Fruit fly (Drosophila melanogaster): ENCODE results near the gene CG42846.
A peak's percentile ranks its signal among the peaks of the same experiment; 100 is the strongest.

The CG42846 gene

DNA sequence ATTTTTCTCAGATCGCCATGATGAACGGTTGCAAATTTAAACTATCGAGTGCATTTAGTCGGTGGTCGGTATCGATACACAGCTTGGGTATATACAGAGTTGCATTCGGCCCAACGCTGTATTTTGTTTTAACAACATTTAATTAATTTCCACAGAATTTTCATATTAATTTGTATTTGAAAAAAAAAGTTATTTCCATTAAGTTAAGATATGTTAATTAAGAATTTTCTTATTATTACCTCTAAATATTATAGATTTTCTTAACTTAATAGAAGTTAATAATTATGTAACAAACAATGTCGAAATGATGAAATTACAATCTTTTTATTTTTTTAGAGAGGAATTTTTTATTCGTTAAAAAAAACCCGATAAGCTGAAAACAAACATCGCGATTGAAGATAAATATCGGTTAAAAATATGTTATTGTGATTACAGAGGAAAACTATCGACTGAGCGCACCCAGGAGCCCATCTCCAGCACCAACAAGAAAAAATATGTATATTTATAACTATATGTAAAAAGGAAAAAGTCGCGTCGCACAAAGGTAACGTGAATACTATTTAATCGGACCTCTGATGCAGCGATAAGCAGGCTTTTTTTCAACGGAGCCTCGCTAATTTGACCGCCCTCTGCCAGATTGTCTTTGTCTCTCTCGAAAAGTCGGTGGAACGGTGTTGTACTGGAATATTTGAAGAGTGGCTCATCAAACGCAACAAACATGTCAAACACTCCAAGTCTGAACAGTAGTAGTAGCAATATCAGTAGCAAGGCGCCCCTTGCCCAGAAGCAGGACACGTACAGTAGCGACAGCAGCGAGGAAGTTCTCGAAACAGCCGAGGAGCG is 31.4 kb downstream of the CG42846 start, which contains the start of the genes rno and mri (continued):
- TF ChIP-seq CG11560 (tag; IDR thresholded peaks at IDR 0.05) = peak; percentile 97
- TF ChIP-seq tup (GFP tag; optimal IDR thresholded peaks at IDR 0.05) = no peak
- peak; percentile 1 for TF ChIP-seq ems (GFP tag; optimal IDR thresholded peaks at IDR 0.05)
- peak; percentile 17; the same call in 1 of the 2 replicates for TF ChIP-seq CG10321 (GFP tag; IDR thresholded peaks at IDR 0.05)
- TF ChIP-seq CG11695 (GFP tag; IDR thresholded peaks at IDR 0.05) = peak; percentile 71
- peak; percentile 16 for TF ChIP-seq CG8290 (GFP tag; optimal IDR thresholded peaks at IDR 0.05)
- TF ChIP-seq CG8290 (tag; optimal IDR thresholded peaks at IDR 0.05) = peak in 1 of 2 experiments; percentile 3
- no peak for TF ChIP-seq maf-S (GFP tag; optimal IDR thresholded peaks at IDR 0.05)
- TF ChIP-seq chn (GFP tag; optimal IDR thresholded peaks at IDR 0.05) = no peak
- no peak for TF ChIP-seq CG9876 (GFP tag; optimal IDR thresholded peaks at IDR 0.05)
- no peak for TF ChIP-seq nau (GFP tag; optimal IDR thresholded peaks at IDR 0.05)
- peak; percentile 53 for TF ChIP-seq CG10147 (GFP tag; optimal IDR thresholded peaks at IDR 0.05)
- no peak for TF ChIP-seq rib (GFP tag; IDR thresholded peaks at IDR 0.05)
- no peak for TF ChIP-seq slp2 (GFP tag; optimal IDR thresholded peaks at IDR 0.05)
- TF ChIP-seq CG15601 (tag; optimal IDR thresholded peaks at IDR 0.05) = peak; percentile 71
- no peak for TF ChIP-seq prd (optimal IDR thresholded peaks at IDR 0.05)
- peak; percentile 80 for TF ChIP-seq prd (GFP tag; IDR thresholded peaks at IDR 0.05)
- TF ChIP-seq tx (GFP tag; optimal IDR thresholded peaks at IDR 0.05) = no peak
- TF ChIP-seq CG16815 (GFP tag; optimal IDR thresholded peaks at IDR 0.05) = peak; percentile 59
- no peak for TF ChIP-seq pita (GFP tag; optimal IDR thresholded peaks at IDR 0.05)
- peak; percentile 77 for TF ChIP-seq Med (GFP tag)
- no peak for TF ChIP-seq CG31365 (tag; optimal IDR thresholded peaks at IDR 0.05)
- TF ChIP-seq Six4 (GFP tag; optimal IDR thresholded peaks at IDR 0.05) = peak; percentile 61
- peak; percentile 6 to 75 for TF ChIP-seq dpn (GFP tag; optimal IDR thresholded peaks at IDR 0.05)
- TF ChIP-seq crp (GFP tag; optimal IDR thresholded peaks at IDR 0.05) = peak in 1 of 2 experiments; percentile 11
- TF ChIP-seq CG16813 (GFP tag; IDR thresholded peaks at IDR 0.05; ENCODE audit: partially characterized antibody) = peak; percentile 95
- TF ChIP-seq PHDP (tag; optimal IDR thresholded peaks at IDR 0.05) = peak; percentile 67
- peak; percentile 58 for TF ChIP-seq D19A (tag; optimal IDR thresholded peaks at IDR 0.05)
- TF ChIP-seq CG31388 (GFP tag; optimal IDR thresholded peaks at IDR 0.05) = no peak
- TF ChIP-seq Lpt (GFP tag; optimal IDR thresholded peaks at IDR 0.05) = no peak
- TF ChIP-seq H15 (GFP tag; IDR thresholded peaks at IDR 0.05) = 0 out of 3 replicates have a peak, but pooled peaks have one; percentile 41
- TF ChIP-seq so (GFP tag; IDR thresholded peaks at IDR 0.05) = peak; percentile 52; the same call in 1 of the 3 replicates
- no peak for TF ChIP-seq Dad (GFP tag; optimal IDR thresholded peaks at IDR 0.05)
- no peak for TF ChIP-seq Asciz (GFP tag; optimal IDR thresholded peaks at IDR 0.05)
- TF ChIP-seq CG7928 (GFP tag; optimal IDR thresholded peaks at IDR 0.05) = no peak
- TF ChIP-seq bowl (GFP tag; IDR thresholded peaks at IDR 0.05) = no peak
- peak; percentile 72 for TF ChIP-seq ttk (GFP tag; IDR thresholded peaks at IDR 0.05)
- no peak for TF ChIP-seq MTF-1 (GFP tag; optimal IDR thresholded peaks at IDR 0.05; ENCODE audit: borderline replicate concordance)
- TF ChIP-seq Opbp (GFP tag; IDR thresholded peaks at IDR 0.05; ENCODE audit: partially characterized antibody) = peak; percentile 91
- no peak for TF ChIP-seq CG7357 (GFP tag; IDR thresholded peaks at IDR 0.05)
- no peak for TF ChIP-seq disco-r (GFP tag; optimal IDR thresholded peaks at IDR 0.05)
- TF ChIP-seq ham (GFP tag; IDR thresholded peaks at IDR 0.05) = no peak
- TF ChIP-seq row (GFP tag; IDR thresholded peaks at IDR 0.05) = peak; percentile 86
- TF ChIP-seq Hmr (GFP tag; optimal IDR thresholded peaks at IDR 0.05) = peak; percentile 71
- peak; percentile 82 for TF ChIP-seq CG30403 (GFP tag; optimal IDR thresholded peaks at IDR 0.05)
- TF ChIP-seq bbx (GFP tag; IDR thresholded peaks at IDR 0.05; ENCODE audit: partially characterized antibody) = peak; percentile 95
- TF ChIP-seq Adf1 (GFP tag; IDR thresholded peaks at IDR 0.05) = peak; percentile 22
- TF ChIP-seq zfh1 (GFP tag; IDR thresholded peaks at IDR 0.05) = peak; percentile 71; the same call in 2 of the 3 replicates
- TF ChIP-seq Dp (GFP tag; optimal IDR thresholded peaks at IDR 0.05) = no peak
- TF ChIP-seq CG9437 (GFP tag; optimal IDR thresholded peaks at IDR 0.05) = peak; percentile 48

Measured in whole organism, embryonic.